Fruit fly (Drosophila melanogaster): Measurements from ENCODE around the gene Cp19.

Gene Cp19

dm6 chr3L:8765969-8766538 lies 36.4 kb downstream of the Cp19 start (continued):
- peak; percentile 91 for TF ChIP-seq sd (tag; optimal IDR thresholded peaks at IDR 0.05)
- TF ChIP-seq pho (GFP tag; optimal IDR thresholded peaks at IDR 0.05) = peak; percentile 98
- peak; percentile 99 for TF ChIP-seq CG33557 (GFP tag; optimal IDR thresholded peaks at IDR 0.05)
- TF ChIP-seq Doc3 (GFP tag; IDR thresholded peaks at IDR 0.05; ENCODE audit: partially characterized antibody) = 0 out of 3 replicates have a peak, but pooled peaks have one; percentile 31
- no peak for TF ChIP-seq usp (GFP tag; optimal IDR thresholded peaks at IDR 0.05)
- TF ChIP-seq CG17328 (GFP tag; IDR thresholded peaks at IDR 0.05) = peak; percentile 97
- TF ChIP-seq YL-1 (GFP tag; optimal IDR thresholded peaks at IDR 0.05) = peak; percentile 92
- peak; percentile 81 for TF ChIP-seq eyg (GFP tag; optimal IDR thresholded peaks at IDR 0.05)
- peak; percentile 98 for TF ChIP-seq al (GFP tag; IDR thresholded peaks at IDR 0.05)
- peak; percentile 83 for TF ChIP-seq sr (GFP tag; IDR thresholded peaks at IDR 0.05)
- TF ChIP-seq chn (GFP tag; optimal IDR thresholded peaks at IDR 0.05) = peak; percentile 98
- TF ChIP-seq p53 (GFP tag; optimal IDR thresholded peaks at IDR 0.05) = peak; percentile 61
- peak; percentile 86 for TF ChIP-seq sqz (GFP tag; optimal IDR thresholded peaks at IDR 0.05)
- TF ChIP-seq danr (GFP tag; IDR thresholded peaks at IDR 0.05) = peak; percentile 97
- peak; percentile 100 for TF ChIP-seq CG17361 (GFP tag; IDR thresholded peaks at IDR 0.05)
- peak; percentile 91 for TF ChIP-seq CG9727 (GFP tag; optimal IDR thresholded peaks at IDR 0.05)
- peak; percentile 96 for TF ChIP-seq CG8089 (GFP tag; optimal IDR thresholded peaks at IDR 0.05)
- peak in 1 of 3 experiments; percentile 93 for TF ChIP-seq Stat92E (GFP tag; optimal IDR thresholded peaks at IDR 0.05)
- TF ChIP-seq aop (GFP tag; IDR thresholded peaks at IDR 0.05) = peak; percentile 87
- peak; percentile 98 for TF ChIP-seq bcd (GFP tag; optimal IDR thresholded peaks at IDR 0.05)
- peak; percentile 65 for TF ChIP-seq Sry-δ (GFP tag; optimal IDR thresholded peaks at IDR 0.05)
- peak; percentile 92 for TF ChIP-seq CG8765 (GFP tag; IDR thresholded peaks at IDR 0.05)
- TF ChIP-seq GATAe (GFP tag; conservative IDR thresholded peaks at IDR 0.05) = peak; percentile 87
- 0 out of 2 replicates have a peak, but pooled peaks have one; percentile 30 for TF ChIP-seq unc-4 (GFP tag; IDR thresholded peaks at IDR 0.05; ENCODE audit: partially characterized antibody)
- peak; percentile 97 for TF ChIP-seq CG4424 (GFP tag; optimal IDR thresholded peaks at IDR 0.05)
- TF ChIP-seq dmrt11E (tag; optimal IDR thresholded peaks at IDR 0.05) = peak; percentile 98
- TF ChIP-seq CG10654 (GFP tag; optimal IDR thresholded peaks at IDR 0.05) = peak; percentile 94
- peak; percentile 93 for TF ChIP-seq CG12104 (GFP tag; optimal IDR thresholded peaks at IDR 0.05)
- peak; percentile 97 for TF ChIP-seq maf-S (GFP tag; optimal IDR thresholded peaks at IDR 0.05)
- peak; percentile 99 for TF ChIP-seq Hsf (GFP tag; optimal IDR thresholded peaks at IDR 0.05)
- peak; percentile 95 for TF ChIP-seq fd64A (GFP tag; optimal IDR thresholded peaks at IDR 0.05)
- peak; percentile 99 for TF ChIP-seq Atf-2 (GFP tag; optimal IDR thresholded peaks at IDR 0.05)
- TF ChIP-seq CTCF (GFP tag; optimal IDR thresholded peaks at IDR 0.05) = peak; percentile 73
- TF ChIP-seq tll (GFP tag; optimal IDR thresholded peaks at IDR 0.05) = peak in 1 of 2 experiments; percentile 8
- TF ChIP-seq dati (GFP tag; IDR thresholded peaks at IDR 0.05) = peak; percentile 93
- TF ChIP-seq phol (tag; optimal IDR thresholded peaks at IDR 0.05) = peak; percentile 98
- peak; percentile 97 for TF ChIP-seq salm (tag; optimal IDR thresholded peaks at IDR 0.05)
- peak; percentile 98 for TF ChIP-seq row (GFP tag; IDR thresholded peaks at IDR 0.05)
- peak; percentile 97 for TF ChIP-seq CG18476 (GFP tag; optimal IDR thresholded peaks at IDR 0.05)
- TF ChIP-seq CkIIα-i1 (GFP tag; IDR thresholded peaks at IDR 0.05) = 0 out of 2 replicates have a peak, but pooled peaks have one; percentile 42
- peak; percentile 98 for TF ChIP-seq slbo (GFP tag; IDR thresholded peaks at IDR 0.05)
- TF ChIP-seq h (optimal IDR thresholded peaks at IDR 0.05) = no peak
- TF ChIP-seq inv (GFP tag; IDR thresholded peaks at IDR 0.05; ENCODE audit: partially characterized antibody) = peak; percentile 43; the same call in 1 of the 2 replicates
- TF ChIP-seq CG4730 (GFP tag; IDR thresholded peaks at IDR 0.05) = peak; percentile 97
- TF ChIP-seq CG6854 (GFP tag; optimal IDR thresholded peaks at IDR 0.05) = peak; percentile 89
- TF ChIP-seq Hr78 (GFP tag; optimal IDR thresholded peaks at IDR 0.05) = peak in 1 of 2 experiments; percentile 68
- peak; percentile 39; the same call in 1 of the 2 replicates for TF ChIP-seq CG42726 (GFP tag; IDR thresholded peaks at IDR 0.05; ENCODE audit: partially characterized antibody)
- TF ChIP-seq HLH54F (GFP tag; optimal IDR thresholded peaks at IDR 0.05) = peak; percentile 98
- peak; percentile 95 for TF ChIP-seq Blimp-1 (GFP tag; optimal IDR thresholded peaks at IDR 0.05)
- TF ChIP-seq gcm (GFP tag; optimal IDR thresholded peaks at IDR 0.05) = peak; percentile 97
